Fruit fly (Drosophila melanogaster) whole organism, wandering third instar larva: Measurements from ENCODE around the gene CG15423.

Source experiments
- Abd-B ChIP-seq: fragments of >200 bp; optimal IDR thresholded peaks from 2 replicates; lab custom pipeline; 2017; ENCODE audit warnings: missing biosample characterization, missing genetic modification characterization
- CrebA ChIP-seq: fragments of 200-800 bp; sonication (Bioruptor generic); optimal IDR thresholded peaks from 2 replicates; lab custom pipeline; 2016; ENCODE audit warnings: missing biosample characterization, mild to moderate bottlenecking, missing genetic modification characterization, borderline replicate concordance
- Dfd ChIP-seq: fragments of >200 bp; optimal IDR thresholded peaks from 2 replicates; lab custom pipeline; 2017; ENCODE audit warnings: missing biosample characterization, missing genetic modification characterization
- Hr83 ChIP-seq: fragments of 200-300 bp; sonication (Bioruptor generic); optimal IDR thresholded peaks from 2 replicates; lab custom pipeline; 2016; ENCODE audit warnings: missing biosample characterization, mild to moderate bottlenecking, missing genetic modification characterization, moderate library complexity; ENCODE audit not compliant: poor library complexity, severe bottlenecking
- Jra ChIP-seq: sonication (Bioruptor generic); optimal IDR thresholded peaks from 2 replicates; lab custom pipeline; 2016; ENCODE audit warnings: missing biosample characterization, missing genetic modification characterization
- Mio ChIP-seq: sonication (Bioruptor generic); optimal IDR thresholded peaks from 2 replicates; lab custom pipeline; 2016; ENCODE audit warnings: missing biosample characterization, missing genetic modification characterization
- Rel ChIP-seq, 2 experiments: fragments of 200-800 bp; sonication (Bioruptor generic) in 1 of 2; optimal IDR thresholded peaks; 2 replicates in 1 of 2; 3 replicates in 1 of 2; lab custom pipeline; 2016 to 2019; ENCODE audit warnings: mild to moderate bottlenecking in 2 of 2, missing biosample characterization in 2 of 2, missing genetic modification characterization in 2 of 2, moderate library complexity in 1 of 2
- Vsx2 ChIP-seq: fragments of 200-300, 225-300 bp; sonication (Bioruptor generic); optimal IDR thresholded peaks from 2 replicates; lab custom pipeline; 2018; ENCODE audit warnings: missing biosample characterization, missing genetic modification characterization; ENCODE audit not compliant: partially characterized antibody
- dl ChIP-seq, 2 experiments: fragments of 175-275, 200-275 bp in 1 of 2; fragments of 200-275 bp in 1 of 2; sonication (Bioruptor generic); optimal IDR thresholded peaks; lab custom pipeline; 2018; ENCODE audit warnings: mild to moderate bottlenecking in 2 of 2, missing biosample characterization in 2 of 2, missing genetic modification characterization in 2 of 2, moderate library complexity in 2 of 2; ENCODE audit not compliant: partially characterized antibody in 2 of 2, insufficient read depth in 1 of 2
- dsf ChIP-seq: sonication (Bioruptor generic); optimal IDR thresholded peaks from 2 replicates; lab custom pipeline; 2016; ENCODE audit warnings: missing biosample characterization, missing genetic modification characterization, borderline replicate concordance
- ey ChIP-seq: fragments of 200-800 bp; sonication (Bioruptor generic); optimal IDR thresholded peaks from 2 replicates; lab custom pipeline; 2016; ENCODE audit warnings: missing biosample characterization, missing genetic modification characterization
- h ChIP-seq: fragments of 200-800 bp; sonication (Bioruptor generic); optimal IDR thresholded peaks from 3 replicates; lab custom pipeline; 2016; ENCODE audit warnings: missing biosample characterization, mild to moderate bottlenecking, missing genetic modification characterization
- jim ChIP-seq: fragments of 175-275, 200-325 bp; sonication (Bioruptor generic); optimal IDR thresholded peaks from 2 replicates; lab custom pipeline; 2016; ENCODE audit warnings: missing biosample characterization, mild to moderate bottlenecking, missing genetic modification characterization
- psq ChIP-seq: fragments of 200-800 bp; sonication (Bioruptor generic); optimal IDR thresholded peaks from 3 replicates; lab custom pipeline; 2017; ENCODE audit warnings: missing biosample characterization, mild to moderate bottlenecking, missing genetic modification characterization, moderate library complexity

dm6 chr2L:4021608-4022342 lies 15.9 kb downstream of the CG15423 start:
- no peak for TF ChIP-seq dl (GFP tag; optimal IDR thresholded peaks at IDR 0.05; lab: Kevin White, UChicago; ENCODE audit: insufficient read depth in 1 of 2, partially characterized antibody in 2 of 2)
- no peak for TF ChIP-seq Hr83 (GFP tag; lab: Kevin White, UChicago)
- TF ChIP-seq Rel (GFP tag; optimal IDR thresholded peaks at IDR 0.05; lab: Kevin White, UChicago), result no peak
- no peak for TF ChIP-seq Rel (tag; optimal IDR thresholded peaks at IDR 0.05; lab: Kevin White, UChicago)
- TF ChIP-seq Mio (GFP tag; lab: Kevin White, UChicago), result no peak
- TF ChIP-seq h (GFP tag; lab: Kevin White, UChicago), result no peak
- TF ChIP-seq Jra (GFP tag; lab: Kevin White, UChicago), result no peak
- no peak for TF ChIP-seq CrebA (GFP tag; lab: Kevin White, UChicago)
- TF ChIP-seq dsf (GFP tag; lab: Kevin White, UChicago), result no peak
- no peak for TF ChIP-seq jim (GFP tag; lab: Kevin White, UChicago)
- no peak for TF ChIP-seq Abd-B (GFP tag; lab: Kevin White, UChicago)
- no peak for TF ChIP-seq Vsx2 (GFP tag; lab: Kevin White, UChicago)
- TF ChIP-seq ey (GFP tag; lab: Kevin White, UChicago), result no peak
- no peak for TF ChIP-seq Dfd
- no peak for TF ChIP-seq psq (GFP tag; lab: Kevin White, UChicago)
